Fruit fly (Drosophila melanogaster) whole organism, prepupa: Measurements from ENCODE around the gene CG31278.
A peak's percentile ranks its signal among the peaks of the same experiment; 100 is the strongest.

Experiments used
- Blimp-1 ChIP-seq: fragments of 200-800 bp; sonication (Bioruptor generic); optimal IDR thresholded peaks from 3 replicates; lab custom pipeline; 2017; ENCODE audit warnings: missing biosample characterization, missing genetic modification characterization, mild to moderate bottlenecking, moderate library complexity, missing genetic modification reagents
- CG10631 ChIP-seq: fragments of 200-800 bp; sonication (Bioruptor generic); optimal IDR thresholded peaks from 2 replicates; lab custom pipeline; 2016; ENCODE audit warnings: missing biosample characterization, missing genetic modification characterization
- CG11294 ChIP-seq: fragments of 200-800 bp; sonication (Bioruptor generic); IDR thresholded peaks from 2 replicates; pipeline ENCODE4 v1.3.6; 2022; ENCODE audit warnings: missing biosample characterization, missing genetic modification characterization
- CG11762 ChIP-seq: fragments of 200-800 bp; sonication (Bioruptor generic); optimal IDR thresholded peaks from 3 replicates; lab custom pipeline; 2016; ENCODE audit warnings: missing biosample characterization, missing genetic modification characterization; ENCODE audit not compliant: insufficient read depth
- CG11902 ChIP-seq: fragments of 200-800 bp; sonication (Bioruptor generic); optimal IDR thresholded peaks from 3 replicates; lab custom pipeline; 2016; ENCODE audit warnings: missing biosample characterization, missing genetic modification characterization
- CG15336 ChIP-seq: fragments of 200-800 bp; sonication (Bioruptor generic); IDR thresholded peaks from 2 replicates; pipeline ENCODE4 v1.3.6; 2022; ENCODE audit warnings: missing biosample characterization, missing genetic modification characterization
- CG1621 ChIP-seq: fragments of 200-800 bp; sonication (Bioruptor generic); optimal IDR thresholded peaks from 3 replicates; lab custom pipeline; 2018; ENCODE audit warnings: missing biosample characterization, mild to moderate bottlenecking, missing genetic modification characterization
- CG3032 ChIP-seq: fragments of 200-800 bp; optimal IDR thresholded peaks from 2 replicates; lab custom pipeline; 2019; ENCODE audit warnings: missing biosample characterization, mild to moderate bottlenecking, missing genetic modification characterization, moderate library complexity
- CG31627 ChIP-seq: fragments of 200-800 bp; sonication (Bioruptor generic); optimal IDR thresholded peaks from 3 replicates; lab custom pipeline; 2016; ENCODE audit warnings: missing biosample characterization, missing genetic modification characterization
- CG32006 ChIP-seq: fragments of 200-800 bp; sonication (Bioruptor generic); optimal IDR thresholded peaks from 3 replicates; lab custom pipeline; 2017; ENCODE audit warnings: missing biosample characterization, mild to moderate bottlenecking, missing genetic modification characterization
- CG34406 ChIP-seq: fragments of 200-800 bp; sonication (Bioruptor generic); optimal IDR thresholded peaks from 3 replicates; lab custom pipeline; 2016; ENCODE audit warnings: missing biosample characterization, missing genetic modification characterization
- CG3919 ChIP-seq: fragments of 200-800 bp; sonication (Bioruptor generic); optimal IDR thresholded peaks from 3 replicates; lab custom pipeline; 2016; ENCODE audit warnings: missing biosample characterization, missing genetic modification characterization
- CG4318 ChIP-seq: fragments of 200-800 bp; sonication (Bioruptor generic); optimal IDR thresholded peaks from 3 replicates; lab custom pipeline; 2017; ENCODE audit warnings: missing biosample characterization, mild to moderate bottlenecking, missing genetic modification characterization
- CG6792 ChIP-seq: fragments of 200-800 bp; sonication (Bioruptor generic); optimal IDR thresholded peaks from 3 replicates; lab custom pipeline; 2016; ENCODE audit warnings: missing biosample characterization, missing genetic modification characterization
- CG6808 ChIP-seq: fragments of 200-800 bp; sonication (Bioruptor generic); optimal IDR thresholded peaks from 3 replicates; lab custom pipeline; 2017; ENCODE audit warnings: missing biosample characterization, missing genetic modification characterization, mild to moderate bottlenecking, moderate library complexity, missing genetic modification reagents
- CG7368 ChIP-seq: fragments of 200-800 bp; sonication (Bioruptor generic); optimal IDR thresholded peaks from 3 replicates; lab custom pipeline; 2016; ENCODE audit warnings: missing biosample characterization, missing genetic modification characterization
- CG8319 ChIP-seq: fragments of 200-800 bp; sonication (Bioruptor generic); optimal IDR thresholded peaks from 3 replicates; lab custom pipeline; 2016; ENCODE audit warnings: missing biosample characterization, missing genetic modification characterization
- CG9139 ChIP-seq: fragments of 200-800 bp; sonication (Bioruptor generic); optimal IDR thresholded peaks from 3 replicates; lab custom pipeline; 2017; ENCODE audit warnings: missing biosample characterization, mild to moderate bottlenecking, missing genetic modification characterization
- Eip75B ChIP-seq: fragments of 200-800 bp; sonication (Bioruptor generic); optimal IDR thresholded peaks from 3 replicates; lab custom pipeline; 2016; ENCODE audit warnings: missing biosample characterization, missing genetic modification characterization
- Eip78C ChIP-seq: fragments of 200-800 bp; sonication (Bioruptor generic); peaks from one replicate; lab custom pipeline; 2016; ENCODE audit warnings: missing biosample characterization, missing genetic modification characterization
- Eip93F ChIP-seq: fragments of 200-800 bp; sonication (Bioruptor generic); optimal IDR thresholded peaks from 2 replicates; lab custom pipeline; 2016; ENCODE audit warnings: missing biosample characterization, mild to moderate bottlenecking, missing genetic modification characterization
- Ets21C ChIP-seq: fragments of 200-800 bp; sonication (Bioruptor generic); optimal IDR thresholded peaks from 3 replicates; lab custom pipeline; 2016; ENCODE audit warnings: missing biosample characterization, missing genetic modification characterization
- Ets96B ChIP-seq: fragments of 200-800 bp; optimal IDR thresholded peaks from 2 replicates; lab custom pipeline; 2019; ENCODE audit warnings: missing biosample characterization, mild to moderate bottlenecking, missing genetic modification characterization, moderate library complexity
- Gug ChIP-seq: fragments of 200-800 bp; sonication (Bioruptor generic); IDR thresholded peaks from 2 replicates; pipeline ENCODE4 v1.3.6; 2022; ENCODE audit warnings: missing biosample characterization, missing genetic modification characterization
- Hr39 ChIP-seq: fragments of 200-800 bp; sonication (Bioruptor generic); optimal IDR thresholded peaks from 2 replicates; lab custom pipeline; 2016; ENCODE audit warnings: missing biosample characterization, missing genetic modification characterization
- Lpt ChIP-seq: fragments of 200-800 bp; sonication (Bioruptor generic); optimal IDR thresholded peaks from 3 replicates; lab custom pipeline; 2016; ENCODE audit warnings: missing biosample characterization, missing genetic modification characterization
- Met ChIP-seq: fragments of 200-800 bp; sonication (Bioruptor generic); optimal IDR thresholded peaks from 3 replicates; lab custom pipeline; 2016; ENCODE audit warnings: missing biosample characterization, missing genetic modification characterization
- OdsH ChIP-seq: fragments of 200-800 bp; sonication (Bioruptor generic); optimal IDR thresholded peaks from 3 replicates; lab custom pipeline; 2016; ENCODE audit warnings: missing biosample characterization, missing genetic modification characterization
- Smox ChIP-seq: fragments of 200-800 bp; sonication (Bioruptor generic); optimal IDR thresholded peaks from 3 replicates; lab custom pipeline; 2016; ENCODE audit warnings: missing biosample characterization, missing genetic modification characterization
- Sox102F ChIP-seq: fragments of 200-800 bp; sonication (Bioruptor generic); optimal IDR thresholded peaks from 2 replicates; lab custom pipeline; 2016; ENCODE audit warnings: missing biosample characterization, mild to moderate bottlenecking, missing genetic modification characterization
- achi ChIP-seq: fragments of 200-800 bp; sonication (Bioruptor generic); optimal IDR thresholded peaks from 3 replicates; lab custom pipeline; 2016; ENCODE audit warnings: missing biosample characterization, missing genetic modification characterization
- acj6 ChIP-seq: fragments of 200-800 bp; sonication (Bioruptor generic); optimal IDR thresholded peaks from 3 replicates; lab custom pipeline; 2016; ENCODE audit warnings: missing biosample characterization, missing genetic modification characterization
- dac ChIP-seq: fragments of 200-800 bp; sonication (Bioruptor generic); optimal IDR thresholded peaks from 2 replicates; lab custom pipeline; 2017; ENCODE audit warnings: missing biosample characterization, mild to moderate bottlenecking, missing genetic modification characterization
- dsx ChIP-seq: fragments of 200-800 bp; optimal IDR thresholded peaks from 3 replicates; lab custom pipeline; 2019; ENCODE audit warnings: missing biosample characterization, mild to moderate bottlenecking, missing genetic modification characterization, moderate library complexity; ENCODE audit not compliant: poor library complexity, severe bottlenecking
- eg ChIP-seq: fragments of 200-800 bp; sonication (Bioruptor generic); IDR thresholded peaks from 3 replicates; pipeline ENCODE4 v1.3.6; 2022; ENCODE audit warnings: missing biosample characterization, missing genetic modification characterization
- esn ChIP-seq: fragments of 200-800 bp; sonication (Bioruptor generic); optimal IDR thresholded peaks from 2 replicates; lab custom pipeline; 2016; ENCODE audit warnings: missing biosample characterization, mild to moderate bottlenecking, missing genetic modification characterization, moderate library complexity
- fd85E ChIP-seq: fragments of 200-800 bp; sonication (Bioruptor generic); optimal IDR thresholded peaks from 3 replicates; lab custom pipeline; 2016; ENCODE audit warnings: missing biosample characterization, missing genetic modification characterization
- fkh ChIP-seq: fragments of 200-800 bp; sonication (Bioruptor generic); optimal IDR thresholded peaks from 3 replicates; lab custom pipeline; 2017; ENCODE audit warnings: missing biosample characterization, mild to moderate bottlenecking, missing genetic modification characterization, moderate library complexity
- lz ChIP-seq: fragments of 200-800 bp; sonication (Bioruptor generic); optimal IDR thresholded peaks from 3 replicates; lab custom pipeline; 2016; ENCODE audit warnings: missing biosample characterization, missing genetic modification characterization
- net ChIP-seq: fragments of 200-800 bp; sonication (Bioruptor generic); optimal IDR thresholded peaks from 3 replicates; lab custom pipeline; 2016; ENCODE audit warnings: missing biosample characterization, missing genetic modification characterization
- pdm3 ChIP-seq: fragments of 200-800 bp; sonication (Bioruptor generic); optimal IDR thresholded peaks from 3 replicates; lab custom pipeline; 2016; ENCODE audit warnings: missing biosample characterization, missing genetic modification characterization
- salr ChIP-seq, 2 experiments: fragments of 200-800 bp; sonication (Bioruptor generic); optimal IDR thresholded peaks; 3 replicates each; lab custom pipeline; 2016 to 2018; ENCODE audit warnings: missing biosample characterization in 2 of 2, missing genetic modification characterization in 2 of 2, mild to moderate bottlenecking in 1 of 2
- spab ChIP-seq: fragments of 200-800 bp; sonication (Bioruptor generic); optimal IDR thresholded peaks from 2 replicates; lab custom pipeline; 2017; ENCODE audit warnings: missing biosample characterization, mild to moderate bottlenecking, missing genetic modification characterization, missing genetic modification reagents
- ss ChIP-seq, 2 experiments: fragments of 200-800 bp; sonication (Bioruptor generic); optimal IDR thresholded peaks; 2 replicates in 1 of 2; 3 replicates in 1 of 2; lab custom pipeline; 2017 to 2018; ENCODE audit warnings: mild to moderate bottlenecking in 2 of 2, missing biosample characterization in 2 of 2, missing genetic modification characterization in 2 of 2, moderate library complexity in 1 of 2
- svp ChIP-seq: fragments of 200-800 bp; sonication (Bioruptor generic); peaks from one replicate; lab custom pipeline; 2016; ENCODE audit warnings: missing biosample characterization, missing genetic modification characterization
- topi ChIP-seq: fragments of 200-800 bp; sonication (Bioruptor generic); optimal IDR thresholded peaks from 3 replicates; lab custom pipeline; 2016; ENCODE audit warnings: missing biosample characterization, missing genetic modification characterization
- vri ChIP-seq: fragments of 200-800 bp; sonication (Bioruptor generic); optimal IDR thresholded peaks from 3 replicates; lab custom pipeline; 2016; ENCODE audit warnings: missing biosample characterization, mild to moderate bottlenecking, missing genetic modification characterization

CG31278 gene

dm6 chr3R:10667964-10668363 is 40.2 kb downstream of the CG31278 start:
- no peak for TF ChIP-seq CG34406 (GFP tag; lab: Kevin White, UChicago)
- TF ChIP-seq salr (GFP tag; optimal IDR thresholded peaks at IDR 0.05; lab: Kevin White, UChicago), result no peak
- no peak for TF ChIP-seq Blimp-1 (GFP tag; lab: Kevin White, UChicago)
- no peak for TF ChIP-seq OdsH
- TF ChIP-seq net, result no peak
- no peak for TF ChIP-seq ss (GFP tag; optimal IDR thresholded peaks at IDR 0.05; lab: Kevin White, UChicago)
- TF ChIP-seq fkh (GFP tag; lab: Kevin White, UChicago), result no peak
- TF ChIP-seq CG8319 (GFP tag; lab: Kevin White, UChicago), result no peak
- no peak for TF ChIP-seq CG6792 (GFP tag; lab: Kevin White, UChicago)
- TF ChIP-seq lz, result no peak
- TF ChIP-seq spab, result no peak
- TF ChIP-seq CG11294 (GFP tag; lab: Robert Waterston, UW), result no peak
- no peak for TF ChIP-seq CG3919 (GFP tag; lab: Kevin White, UChicago)
- TF ChIP-seq acj6, result no peak
- no peak for TF ChIP-seq CG9139
- TF ChIP-seq svp (GFP tag; lab: Kevin White, UChicago), result no peak
- no peak for TF ChIP-seq CG11902
- no peak for TF ChIP-seq CG4318 (GFP tag; lab: Kevin White, UChicago)
- TF ChIP-seq CG10631, result no peak

dm6 chr3R:10664942-10665341 is 43.2 kb downstream of the CG31278 start:
- TF ChIP-seq Hr39 (GFP tag; lab: Kevin White, UChicago) (no peak), Met (GFP tag; lab: Kevin White, UChicago) (peak; percentile 52), CG10631 (no peak), Eip78C (peak; percentile 83), CG11762 (GFP tag; lab: Kevin White, UChicago) (no peak), fd85E (GFP tag; lab: Kevin White, UChicago) (no peak), pdm3 (GFP tag; lab: Kevin White, UChicago) (peak; percentile 63), Ets96B (tag; lab: Kevin White, UChicago) (peak; percentile 48), CG15336 (GFP tag; lab: Robert Waterston, UW) (peak; percentile 38; the same call in 1 of the 2 replicates), CG3919 (GFP tag; lab: Kevin White, UChicago) (peak; percentile 73), dac (peak; percentile 63), dsx (GFP tag; lab: Kevin White, UChicago) (peak; percentile 9), CG11294 (GFP tag; lab: Robert Waterston, UW) (peak; percentile 44; the same call in 1 of the 2 replicates), CG1621 (tag; lab: Kevin White, UChicago) (peak; percentile 64), CG3032 (peak; percentile 63), spab (peak; percentile 52), CG34406 (GFP tag; lab: Kevin White, UChicago) (peak; percentile 34), Eip75B (GFP tag; lab: Kevin White, UChicago) (peak; percentile 58), net (peak; percentile 51), vri (GFP tag; lab: Kevin White, UChicago) (no peak), CG6808 (GFP tag; lab: Kevin White, UChicago) (peak; percentile 60), CG6792 (GFP tag; lab: Kevin White, UChicago) (no peak), svp (GFP tag; lab: Kevin White, UChicago) (no peak), CG31627 (GFP tag; lab: Kevin White, UChicago) (no peak), fkh (GFP tag; lab: Kevin White, UChicago) (peak; percentile 13), CG11902 (no peak), esn (GFP tag; lab: Kevin White, UChicago) (peak; percentile 28), Sox102F (GFP tag; lab: Kevin White, UChicago) (no peak), achi (GFP tag; lab: Kevin White, UChicago) (no peak), Smox (no peak), Ets21C (GFP tag; lab: Kevin White, UChicago) (no peak), CG32006 (GFP tag; lab: Kevin White, UChicago) (peak; percentile 45), salr (GFP tag; optimal IDR thresholded peaks at IDR 0.05; lab: Kevin White, UChicago) (peak; percentile 19 to 28), lz (no peak), CG7368 (GFP tag; lab: Kevin White, UChicago) (peak; percentile 42), CG4318 (GFP tag; lab: Kevin White, UChicago) (no peak), CG9139 (peak; percentile 47), Gug (GFP tag; lab: Robert Waterston, UW) (peak; percentile 55), ss (GFP tag; optimal IDR thresholded peaks at IDR 0.05; lab: Kevin White, UChicago) (peak; percentile 38 to 66), Blimp-1 (GFP tag; lab: Kevin White, UChicago) (no peak), Eip93F (GFP tag; lab: Kevin White, UChicago) (no peak), eg (GFP tag; lab: Robert Waterston, UW) (peak; percentile 77), topi (GFP tag; lab: Kevin White, UChicago) (peak; percentile 4), Lpt (GFP tag; lab: Kevin White, UChicago) (peak; percentile 30), acj6 (peak; percentile 33), CG8319 (GFP tag; lab: Kevin White, UChicago) (peak; percentile 23)
